Fruit fly (Drosophila melanogaster) whole organism, larva: ENCODE results near the gene CG9782.

ENCODE experiments used
- noc ChIP-seq: fragments of 200-800 bp; sonication (Bioruptor generic); optimal IDR thresholded peaks from 3 replicates; lab custom pipeline; 2019; ENCODE audit warnings: missing biosample characterization, mild to moderate bottlenecking, missing genetic modification characterization, moderate library complexity

Gene CG9782

dm6 chrX:16621462-16621861 lies at the start of gene CG9782:
Gene CG9782, minus strand, starts transcription at chrX:16621589.
- TF ChIP-seq noc = no peak

DNA sequence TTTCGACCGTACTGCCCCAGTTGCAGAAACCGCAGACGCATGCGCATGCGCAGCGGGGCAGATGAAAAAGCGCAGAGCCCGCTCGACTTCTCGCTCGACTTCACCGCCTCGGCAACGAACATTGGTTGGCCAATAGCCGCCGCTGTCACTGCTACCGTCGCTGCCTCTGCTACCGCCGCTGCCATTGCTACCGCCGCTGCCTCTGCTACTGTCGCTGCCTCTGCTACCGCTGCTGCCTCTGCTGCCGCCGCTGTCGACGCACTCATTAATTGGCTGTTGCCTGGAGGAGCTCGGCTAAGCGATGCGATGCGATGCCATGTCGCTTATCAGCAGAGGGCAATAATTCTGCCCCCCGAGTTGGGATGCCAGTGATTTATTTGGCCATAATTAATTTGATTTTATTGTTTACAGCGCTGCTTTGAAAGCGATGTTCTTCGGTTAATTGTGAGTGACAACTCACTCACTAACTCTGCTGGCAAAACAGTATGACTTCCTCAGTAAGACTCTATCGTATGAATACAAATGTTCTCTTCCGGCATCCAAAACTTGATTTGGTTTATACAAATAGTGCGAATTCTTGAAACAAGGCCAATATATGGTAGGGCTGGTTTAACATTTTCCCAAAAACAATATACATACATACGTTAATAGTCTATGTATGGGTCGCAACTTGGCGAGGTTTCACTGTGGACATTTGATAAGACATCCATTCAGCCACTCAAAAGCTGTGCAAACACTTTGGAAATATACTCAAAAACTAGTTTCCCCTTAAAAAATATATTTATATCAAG lies 49.5 kb upstream of the CG9782 start:
- peak; percentile 81 for TF ChIP-seq noc

DNA sequence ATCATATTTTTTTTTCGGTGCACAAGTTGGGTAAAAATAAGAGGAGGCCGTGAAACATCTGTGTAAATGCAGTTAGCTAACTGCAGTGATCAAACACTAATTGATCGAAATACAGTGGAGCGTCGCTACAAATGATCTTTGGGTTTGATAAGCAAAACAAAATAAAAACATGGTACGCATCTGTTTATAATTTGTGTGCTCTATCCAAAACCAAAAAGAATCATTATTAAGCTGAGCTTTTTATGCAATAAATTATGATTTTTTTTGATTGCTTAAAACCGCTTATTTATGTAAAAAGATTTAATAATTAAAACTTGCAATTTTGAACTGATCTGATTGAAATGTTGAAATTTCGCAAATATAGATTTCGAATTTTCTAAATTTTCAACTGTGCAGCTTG lies 48.9 kb upstream of the CG9782 start:
- TF ChIP-seq noc = no peak

DNA sequence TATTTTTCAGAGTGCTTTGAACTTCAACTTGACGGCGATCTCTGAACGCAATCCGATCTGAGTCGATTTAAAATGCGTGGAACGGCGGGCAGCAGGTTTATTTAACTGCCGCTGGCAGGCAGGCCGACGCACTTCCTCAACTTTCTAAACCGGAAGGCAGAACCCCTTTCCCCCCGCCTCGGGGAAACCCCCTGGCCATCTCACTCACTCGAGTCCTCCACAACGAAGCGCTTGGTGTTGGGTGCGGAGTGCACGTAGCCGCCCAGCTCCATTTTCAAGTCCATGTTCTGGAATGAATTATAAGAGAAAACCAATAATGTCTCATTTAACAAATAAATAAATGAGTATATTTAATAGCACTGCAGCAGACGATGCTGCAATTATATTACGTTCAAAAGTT lies 48.5 kb upstream of the CG9782 start:
- TF ChIP-seq noc = no peak

DNA sequence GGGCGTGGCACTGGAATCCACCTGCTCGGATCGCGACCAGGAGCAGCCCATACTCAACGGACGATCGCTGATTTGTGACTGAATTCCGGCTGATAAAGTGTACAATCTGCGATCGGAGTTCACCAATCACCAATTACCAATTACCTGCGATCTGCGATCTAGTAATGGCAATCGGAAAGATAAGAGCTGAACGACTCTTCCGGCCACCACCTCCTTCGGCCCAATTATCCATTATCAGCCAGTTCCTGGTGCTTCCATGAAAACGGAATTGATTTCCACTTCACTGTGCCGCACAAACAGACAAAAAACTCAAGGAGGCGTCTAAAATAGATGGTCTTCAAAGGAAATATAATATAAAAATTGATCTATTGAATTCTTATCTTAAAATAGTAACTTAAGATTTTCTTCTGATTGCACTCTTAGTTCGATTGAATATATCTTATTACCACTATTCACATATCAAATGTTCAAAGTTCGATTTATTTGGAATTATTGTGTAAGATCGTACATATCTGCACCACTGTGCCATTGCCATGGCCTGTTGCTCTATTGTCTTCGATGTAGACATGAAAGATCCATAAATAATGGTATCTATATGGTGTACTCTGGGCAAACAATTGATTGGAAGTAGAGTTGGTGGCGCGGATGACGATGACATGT lies 43.1 kb upstream of the CG9782 start, which contains the start of gene CG15865:
CG15865 (minus strand) TSS at position 51 of the 660 bp plus-strand sequence.
- TF ChIP-seq noc = no peak

dm6 chrX:16660632-16661031 lies 39.2 kb upstream of the CG9782 start:
- TF ChIP-seq noc = no peak

dm6 chrX:16655724-16656235 lies 34.4 kb upstream of the CG9782 start:
- peak; percentile 57 for TF ChIP-seq noc

- TF ChIP-seq noc = no peak
Observed at dm6 chrX:16654931-16655409, 33.6 kb upstream of the CG9782 start, which contains the start of the genes Nemp and r. Gene Nemp, minus strand, starts transcription at chrX:16655015. Gene r, plus strand, starts transcription at chrX:16655359.

DNA sequence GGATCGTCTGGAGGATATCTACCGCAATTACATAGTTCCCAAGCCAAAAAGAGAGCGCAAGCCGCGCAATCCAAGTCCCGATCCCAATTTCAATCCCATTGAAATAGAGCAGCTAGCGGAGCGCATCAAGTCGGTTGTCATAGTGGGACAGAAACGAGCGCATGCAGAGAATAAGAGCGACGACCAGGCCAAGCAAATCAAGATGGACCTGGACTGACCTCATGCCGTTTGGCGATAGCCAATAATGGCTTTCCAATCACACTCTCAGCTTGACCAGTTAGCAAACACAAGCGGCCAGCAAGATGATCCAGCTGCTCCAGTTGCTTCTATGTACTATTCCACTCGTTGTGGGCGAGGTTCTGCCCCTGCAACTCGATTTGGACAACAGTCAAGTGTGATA lies 30.2 kb upstream of the CG9782 start:
- no peak for TF ChIP-seq noc

DNA sequence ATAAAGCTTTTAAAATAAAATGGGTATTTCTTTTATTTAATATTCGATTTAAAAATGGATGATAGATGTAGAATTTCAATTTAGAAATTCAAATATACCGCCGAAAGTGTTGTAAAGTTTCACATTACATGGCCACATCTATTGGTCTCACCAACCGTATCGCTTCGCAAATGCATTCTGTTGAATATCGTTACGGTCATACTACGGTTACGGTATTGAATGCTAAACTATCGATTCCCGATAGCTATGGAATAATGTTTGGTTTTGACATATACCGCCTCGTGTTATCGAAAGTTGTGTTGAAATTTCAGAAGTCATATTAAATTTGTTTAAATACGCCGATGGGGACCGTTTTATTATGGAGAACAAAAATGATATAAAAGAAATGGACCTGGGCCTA lies 29.7 kb upstream of the CG9782 start, which contains the start of the genes CG32573 and CG42512:
CG32573 (plus strand) TSS at position 279 of the 400 bp plus-strand sequence.
CG42512 (plus strand) TSS at position 279 of the 400 bp plus-strand sequence.
- TF ChIP-seq noc = no peak

- TF ChIP-seq noc = peak; percentile 29
Observed at dm6 chrX:16650078-16651063, 29.0 kb upstream of the CG9782 start.

DNA sequence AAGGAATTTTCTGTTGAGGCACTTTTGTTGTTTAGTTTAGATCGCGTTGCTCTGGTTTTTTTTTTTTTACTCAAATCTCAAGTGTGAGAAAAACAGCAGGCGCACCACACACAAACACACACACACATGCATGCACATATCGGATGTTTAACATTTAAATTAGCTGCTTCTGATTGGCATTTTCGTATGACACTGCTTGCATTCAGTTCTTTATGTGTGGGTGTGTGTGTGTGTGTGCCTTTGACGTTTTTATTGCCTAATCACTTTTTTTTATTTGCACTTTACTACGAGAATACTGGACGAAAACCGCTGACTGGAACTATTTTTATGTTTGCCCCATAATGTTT lies 27.0 kb upstream of the CG9782 start:
- TF ChIP-seq noc = no peak

- TF ChIP-seq noc = no peak
Observed at dm6 chrX:16647737-16648434, 26.5 kb upstream of the CG9782 start.

DNA sequence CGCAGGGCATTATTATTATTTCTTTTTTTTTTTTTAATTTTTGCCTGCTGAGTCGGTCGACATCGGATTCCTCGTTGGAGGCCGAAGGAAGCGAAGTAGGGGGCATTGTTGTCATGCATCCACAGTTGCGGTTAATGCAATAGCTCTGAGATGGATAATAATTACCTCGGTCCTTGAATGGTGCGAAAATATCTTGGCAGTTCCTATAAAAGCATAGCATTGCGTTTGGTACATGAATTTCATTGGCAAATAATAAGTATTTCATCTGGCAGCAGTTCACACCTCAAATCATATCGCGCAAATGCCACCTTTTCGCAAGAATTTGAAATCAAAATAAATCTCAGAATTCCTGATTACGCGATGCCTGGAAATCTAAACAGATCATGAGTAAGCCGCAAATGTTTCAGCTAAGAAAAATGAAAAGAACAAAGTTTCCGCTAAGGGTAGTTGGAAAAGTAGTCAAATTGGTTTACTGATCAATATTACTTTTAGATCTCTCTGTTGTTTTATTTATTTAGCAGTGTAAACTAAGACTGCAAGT lies 25.8 kb upstream of the CG9782 start:
- no peak for TF ChIP-seq noc

- TF ChIP-seq noc = no peak
Observed at dm6 chrX:16645472-16645871, 24.1 kb upstream of the CG9782 start.
